Fruit fly (Drosophila melanogaster) whole organism, wandering third instar larva: ENCODE results near the gene sd.

ENCODE experiments used
- CG9705 ChIP-seq: fragments of 200-800 bp; sonication (Bioruptor generic); optimal IDR thresholded peaks from 2 replicates; lab custom pipeline; 2018; ENCODE audit warnings: missing biosample characterization, mild to moderate bottlenecking, missing genetic modification characterization
- Dfd ChIP-seq: fragments of >200 bp; optimal IDR thresholded peaks from 2 replicates; lab custom pipeline; 2017; ENCODE audit warnings: missing biosample characterization, missing genetic modification characterization
- Hnf4 ChIP-seq: fragments of 200-800 bp; sonication (Bioruptor generic); optimal IDR thresholded peaks from 2 replicates; lab custom pipeline; 2016; ENCODE audit warnings: missing biosample characterization, mild to moderate bottlenecking, missing genetic modification characterization
- N ChIP-seq: fragments of >200 bp; optimal IDR thresholded peaks from 2 replicates; lab custom pipeline; 2018; ENCODE audit warnings: missing biosample characterization, missing external identifiers, missing genetic modification characterization
- br ChIP-seq: fragments of 200-800 bp; sonication (Bioruptor generic); optimal IDR thresholded peaks from 2 replicates; lab custom pipeline; 2016; ENCODE audit warnings: missing biosample characterization, missing genetic modification characterization
- dsf ChIP-seq: sonication (Bioruptor generic); optimal IDR thresholded peaks from 2 replicates; lab custom pipeline; 2016; ENCODE audit warnings: missing biosample characterization, missing genetic modification characterization, borderline replicate concordance
- h ChIP-seq: fragments of 200-800 bp; sonication (Bioruptor generic); optimal IDR thresholded peaks from 3 replicates; lab custom pipeline; 2016; ENCODE audit warnings: missing biosample characterization, mild to moderate bottlenecking, missing genetic modification characterization
- jim ChIP-seq: fragments of 175-275, 200-325 bp; sonication (Bioruptor generic); optimal IDR thresholded peaks from 2 replicates; lab custom pipeline; 2016; ENCODE audit warnings: missing biosample characterization, mild to moderate bottlenecking, missing genetic modification characterization
- lola ChIP-seq: fragments of >200 bp; optimal IDR thresholded peaks from 2 replicates; lab custom pipeline; 2017; ENCODE audit warnings: missing biosample characterization, missing genetic modification characterization
- pan ChIP-seq: fragments of >200 bp; optimal IDR thresholded peaks from 2 replicates; lab custom pipeline; 2017
- psq ChIP-seq: fragments of 200-800 bp; sonication (Bioruptor generic); optimal IDR thresholded peaks from 3 replicates; lab custom pipeline; 2017; ENCODE audit warnings: missing biosample characterization, mild to moderate bottlenecking, missing genetic modification characterization, moderate library complexity

DNA sequence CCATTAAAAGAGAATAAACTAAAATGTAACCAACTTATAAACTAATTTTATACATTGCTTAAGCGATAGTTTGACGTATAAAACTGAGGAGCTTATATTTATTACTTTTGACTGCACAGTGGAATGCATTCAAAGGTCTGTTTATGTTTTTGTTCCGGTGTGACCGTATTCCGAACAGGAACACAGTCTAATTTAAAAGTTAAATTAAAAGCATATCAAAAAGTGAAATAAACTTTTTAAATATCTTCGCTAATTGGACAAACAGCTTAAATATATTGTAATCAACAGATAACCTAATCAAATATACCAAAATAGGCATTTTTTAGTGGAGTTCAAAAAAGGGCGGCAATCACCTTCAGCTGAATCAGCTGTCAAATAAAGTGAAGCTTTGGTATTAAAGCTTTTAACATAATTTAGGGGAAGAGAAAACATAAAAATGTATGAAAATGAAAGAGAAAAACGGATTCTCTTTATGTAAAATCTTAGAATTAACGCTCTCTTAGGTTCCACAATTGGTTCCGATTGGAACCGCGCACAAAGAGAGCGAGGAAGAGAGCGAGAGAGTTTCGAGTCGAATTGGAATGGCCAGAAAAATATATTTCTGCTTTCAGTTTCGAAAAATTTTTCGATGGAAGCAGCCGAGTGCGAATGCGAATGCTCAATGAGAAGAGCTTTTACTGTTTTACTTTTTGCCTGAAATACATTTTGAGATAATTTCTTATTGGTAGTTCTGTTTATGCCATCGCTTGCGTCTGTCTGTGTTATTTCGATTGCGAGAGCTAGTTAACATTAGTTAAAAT is at the start of gene sd, which contains the start of gene PGRP-LE:
- TF ChIP-seq br, result no peak
- TF ChIP-seq h, result no peak
- no peak for TF ChIP-seq pan (lab: Kevin White, UChicago)
- TF ChIP-seq N (GFP tag; lab: Kevin White, UChicago), result no peak
- no peak for TF ChIP-seq psq (GFP tag; lab: Kevin White, UChicago)
- no peak for TF ChIP-seq Dfd
- TF ChIP-seq dsf (GFP tag; lab: Kevin White, UChicago), result no peak
- TF ChIP-seq Hnf4 (GFP tag; lab: Kevin White, UChicago), result no peak
- no peak for TF ChIP-seq lola (GFP tag; lab: Kevin White, UChicago)
- TF ChIP-seq CG9705 (GFP tag; lab: Kevin White, UChicago), result no peak
- no peak for TF ChIP-seq jim (GFP tag; lab: Kevin White, UChicago)
